Fruit fly (Drosophila melanogaster) whole organism, prepupa: ENCODE measurements around the gene gskt.

Source experiments
- Blimp-1 ChIP-seq: fragments of 200-800 bp; sonication (Bioruptor generic); optimal IDR thresholded peaks from 3 replicates; lab custom pipeline; 2017; ENCODE audit warnings: missing biosample characterization, missing genetic modification characterization, mild to moderate bottlenecking, moderate library complexity, missing genetic modification reagents
- CG10631 ChIP-seq: fragments of 200-800 bp; sonication (Bioruptor generic); optimal IDR thresholded peaks from 2 replicates; lab custom pipeline; 2016; ENCODE audit warnings: missing biosample characterization, missing genetic modification characterization
- CG11294 ChIP-seq: fragments of 200-800 bp; sonication (Bioruptor generic); IDR thresholded peaks from 2 replicates; pipeline ENCODE4 v1.3.6; 2022; ENCODE audit warnings: missing biosample characterization, missing genetic modification characterization
- CG11762 ChIP-seq: fragments of 200-800 bp; sonication (Bioruptor generic); optimal IDR thresholded peaks from 3 replicates; lab custom pipeline; 2016; ENCODE audit warnings: missing biosample characterization, missing genetic modification characterization; ENCODE audit not compliant: insufficient read depth
- CG11902 ChIP-seq: fragments of 200-800 bp; sonication (Bioruptor generic); optimal IDR thresholded peaks from 3 replicates; lab custom pipeline; 2016; ENCODE audit warnings: missing biosample characterization, missing genetic modification characterization
- CG3919 ChIP-seq: fragments of 200-800 bp; sonication (Bioruptor generic); optimal IDR thresholded peaks from 3 replicates; lab custom pipeline; 2016; ENCODE audit warnings: missing biosample characterization, missing genetic modification characterization
- CG6163 ChIP-seq: fragments of 200-800 bp; sonication (Bioruptor generic); IDR thresholded peaks from 3 replicates; pipeline ENCODE4 v1.3.6; 2022; ENCODE audit warnings: missing biosample characterization, missing genetic modification characterization
- CG6792 ChIP-seq: fragments of 200-800 bp; sonication (Bioruptor generic); optimal IDR thresholded peaks from 3 replicates; lab custom pipeline; 2016; ENCODE audit warnings: missing biosample characterization, missing genetic modification characterization
- CG6808 ChIP-seq: fragments of 200-800 bp; sonication (Bioruptor generic); optimal IDR thresholded peaks from 3 replicates; lab custom pipeline; 2017; ENCODE audit warnings: missing biosample characterization, missing genetic modification characterization, mild to moderate bottlenecking, moderate library complexity, missing genetic modification reagents
- CG6854 ChIP-seq: fragments of 200-800 bp; sonication (Bioruptor generic); optimal IDR thresholded peaks from 2 replicates; lab custom pipeline; 2017; ENCODE audit warnings: missing biosample characterization, mild to moderate bottlenecking, missing genetic modification characterization
- CG7368 ChIP-seq: fragments of 200-800 bp; sonication (Bioruptor generic); optimal IDR thresholded peaks from 3 replicates; lab custom pipeline; 2016; ENCODE audit warnings: missing biosample characterization, missing genetic modification characterization
- CG8632 ChIP-seq: fragments of 200-800 bp; sonication (Bioruptor generic); optimal IDR thresholded peaks from 3 replicates; lab custom pipeline; 2016; ENCODE audit warnings: missing biosample characterization, missing genetic modification characterization
- CG9139 ChIP-seq: fragments of 200-800 bp; sonication (Bioruptor generic); optimal IDR thresholded peaks from 3 replicates; lab custom pipeline; 2017; ENCODE audit warnings: missing biosample characterization, mild to moderate bottlenecking, missing genetic modification characterization
- Eip75B ChIP-seq: fragments of 200-800 bp; sonication (Bioruptor generic); optimal IDR thresholded peaks from 3 replicates; lab custom pipeline; 2016; ENCODE audit warnings: missing biosample characterization, missing genetic modification characterization
- Ets21C ChIP-seq: fragments of 200-800 bp; sonication (Bioruptor generic); optimal IDR thresholded peaks from 3 replicates; lab custom pipeline; 2016; ENCODE audit warnings: missing biosample characterization, missing genetic modification characterization
- Hr39 ChIP-seq: fragments of 200-800 bp; sonication (Bioruptor generic); optimal IDR thresholded peaks from 2 replicates; lab custom pipeline; 2016; ENCODE audit warnings: missing biosample characterization, missing genetic modification characterization
- Hr4 ChIP-seq: fragments of 200-800 bp; sonication (Bioruptor generic); optimal IDR thresholded peaks from 3 replicates; lab custom pipeline; 2016; ENCODE audit warnings: missing biosample characterization, missing genetic modification characterization
- Lpt ChIP-seq: fragments of 200-800 bp; sonication (Bioruptor generic); optimal IDR thresholded peaks from 3 replicates; lab custom pipeline; 2016; ENCODE audit warnings: missing biosample characterization, missing genetic modification characterization
- OdsH ChIP-seq: fragments of 200-800 bp; sonication (Bioruptor generic); optimal IDR thresholded peaks from 3 replicates; lab custom pipeline; 2016; ENCODE audit warnings: missing biosample characterization, missing genetic modification characterization
- Sox14 ChIP-seq: fragments of 200-800 bp; sonication (Bioruptor generic); optimal IDR thresholded peaks from 3 replicates; lab custom pipeline; 2016; ENCODE audit warnings: missing biosample characterization, missing genetic modification characterization
- achi ChIP-seq: fragments of 200-800 bp; sonication (Bioruptor generic); optimal IDR thresholded peaks from 3 replicates; lab custom pipeline; 2016; ENCODE audit warnings: missing biosample characterization, missing genetic modification characterization
- cyc ChIP-seq: fragments of 200-800 bp; sonication (Bioruptor generic); optimal IDR thresholded peaks from 3 replicates; lab custom pipeline; 2016; ENCODE audit warnings: missing biosample characterization, missing genetic modification characterization
- dac ChIP-seq: fragments of 200-800 bp; sonication (Bioruptor generic); optimal IDR thresholded peaks from 2 replicates; lab custom pipeline; 2017; ENCODE audit warnings: missing biosample characterization, mild to moderate bottlenecking, missing genetic modification characterization
- dsx ChIP-seq: fragments of 200-800 bp; optimal IDR thresholded peaks from 3 replicates; lab custom pipeline; 2019; ENCODE audit warnings: missing biosample characterization, mild to moderate bottlenecking, missing genetic modification characterization, moderate library complexity; ENCODE audit not compliant: poor library complexity, severe bottlenecking
- eg ChIP-seq: fragments of 200-800 bp; sonication (Bioruptor generic); IDR thresholded peaks from 3 replicates; pipeline ENCODE4 v1.3.6; 2022; ENCODE audit warnings: missing biosample characterization, missing genetic modification characterization
- esn ChIP-seq: fragments of 200-800 bp; sonication (Bioruptor generic); optimal IDR thresholded peaks from 2 replicates; lab custom pipeline; 2016; ENCODE audit warnings: missing biosample characterization, mild to moderate bottlenecking, missing genetic modification characterization, moderate library complexity
- fkh ChIP-seq: fragments of 200-800 bp; sonication (Bioruptor generic); optimal IDR thresholded peaks from 3 replicates; lab custom pipeline; 2017; ENCODE audit warnings: missing biosample characterization, mild to moderate bottlenecking, missing genetic modification characterization, moderate library complexity
- lz ChIP-seq: fragments of 200-800 bp; sonication (Bioruptor generic); optimal IDR thresholded peaks from 3 replicates; lab custom pipeline; 2016; ENCODE audit warnings: missing biosample characterization, missing genetic modification characterization
- net ChIP-seq: fragments of 200-800 bp; sonication (Bioruptor generic); optimal IDR thresholded peaks from 3 replicates; lab custom pipeline; 2016; ENCODE audit warnings: missing biosample characterization, missing genetic modification characterization
- svp ChIP-seq: fragments of 200-800 bp; sonication (Bioruptor generic); peaks from one replicate; lab custom pipeline; 2016; ENCODE audit warnings: missing biosample characterization, missing genetic modification characterization

Gene gskt

DNA sequence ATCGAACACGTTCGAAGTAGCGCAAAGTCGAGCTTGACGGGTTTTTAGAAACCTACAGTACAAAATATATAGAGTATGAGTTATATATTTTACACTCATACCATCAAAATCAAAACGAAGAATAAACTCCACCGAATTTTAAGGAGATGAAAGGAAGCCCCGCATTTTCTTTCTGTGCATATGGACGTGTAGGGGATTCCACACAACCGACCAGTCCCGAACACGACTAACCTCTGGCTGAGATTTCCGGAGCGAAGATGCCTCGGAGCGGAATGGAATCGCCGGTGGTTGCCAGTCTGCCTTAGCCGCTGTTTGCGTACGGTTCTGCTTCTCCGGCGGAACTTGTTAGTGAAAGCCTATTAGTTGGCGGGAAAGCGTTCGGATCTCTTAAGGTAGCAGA is 11.9 kb downstream of the gskt start (continued):
- peak; percentile 98 for TF ChIP-seq CG3919 (GFP tag; lab: Kevin White, UChicago)
- TF ChIP-seq Eip75B (GFP tag; lab: Kevin White, UChicago), result peak; percentile 99
- peak; percentile 98 for TF ChIP-seq CG11294 (GFP tag; lab: Robert Waterston, UW)
- TF ChIP-seq CG7368 (GFP tag; lab: Kevin White, UChicago), result peak; percentile 96
- peak; percentile 66 for TF ChIP-seq CG9139 (GFP tag; lab: Kevin White, UChicago)
- peak; percentile 99 for TF ChIP-seq eg
- peak; percentile 98 for TF ChIP-seq Hr4 (GFP tag; lab: Kevin White, UChicago)
- peak; percentile 93 for TF ChIP-seq Blimp-1 (GFP tag; lab: Kevin White, UChicago)
- peak; percentile 100 for TF ChIP-seq svp (GFP tag; lab: Kevin White, UChicago)
- peak; percentile 99 for TF ChIP-seq CG10631 (GFP tag; lab: Kevin White, UChicago)
- peak; percentile 98 for TF ChIP-seq achi (GFP tag; lab: Kevin White, UChicago)
- TF ChIP-seq CG6808, result peak; percentile 83
- peak; percentile 98 for TF ChIP-seq OdsH (GFP tag; lab: Kevin White, UChicago)
- peak; percentile 98 for TF ChIP-seq CG6854 (GFP tag; lab: Kevin White, UChicago)
- peak; percentile 86 for TF ChIP-seq dsx (GFP tag; lab: Kevin White, UChicago)
- peak; percentile 98 for TF ChIP-seq net (GFP tag; lab: Kevin White, UChicago)
- peak; percentile 100 for TF ChIP-seq lz (GFP tag; lab: Kevin White, UChicago)
- peak; percentile 100 for TF ChIP-seq esn (GFP tag; lab: Kevin White, UChicago)
- TF ChIP-seq Ets21C (GFP tag; lab: Kevin White, UChicago), result peak; percentile 99
- TF ChIP-seq Sox14 (GFP tag; lab: Kevin White, UChicago), result peak; percentile 99
- peak; percentile 99 for TF ChIP-seq Hr39
- TF ChIP-seq Lpt (GFP tag; lab: Kevin White, UChicago), result peak; percentile 96
- TF ChIP-seq CG8632 (GFP tag; lab: Kevin White, UChicago), result peak; percentile 97
- peak; percentile 66 for TF ChIP-seq fkh (GFP tag; lab: Kevin White, UChicago)

DNA sequence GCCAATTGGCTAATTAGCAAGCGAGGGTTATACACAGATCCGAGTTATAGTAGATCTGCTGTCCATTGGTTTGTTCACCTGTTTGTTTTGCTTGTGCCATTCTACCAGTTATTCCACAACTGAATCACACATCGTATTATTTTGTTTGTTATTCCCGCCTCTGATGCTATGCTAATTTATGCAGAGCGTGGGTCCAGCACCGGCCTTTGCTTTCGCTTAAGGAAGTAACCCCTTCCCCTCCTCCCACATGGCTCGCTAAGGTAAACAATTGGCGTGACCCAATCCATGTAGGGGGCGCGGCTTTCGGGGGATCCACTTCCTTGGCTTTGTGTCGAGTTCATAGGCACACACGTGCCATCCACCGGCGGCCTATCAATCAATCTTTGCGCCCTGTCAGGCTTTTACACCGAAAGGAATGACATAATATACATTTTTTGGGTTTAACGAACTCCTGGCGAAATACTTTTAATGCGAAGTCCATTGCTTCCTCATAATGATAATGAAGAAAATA is 13.6 kb downstream of the gskt start:
- peak; percentile 90 for TF ChIP-seq svp (GFP tag; lab: Kevin White, UChicago)
- TF ChIP-seq CG11762 (GFP tag; lab: Kevin White, UChicago), result no peak

DNA sequence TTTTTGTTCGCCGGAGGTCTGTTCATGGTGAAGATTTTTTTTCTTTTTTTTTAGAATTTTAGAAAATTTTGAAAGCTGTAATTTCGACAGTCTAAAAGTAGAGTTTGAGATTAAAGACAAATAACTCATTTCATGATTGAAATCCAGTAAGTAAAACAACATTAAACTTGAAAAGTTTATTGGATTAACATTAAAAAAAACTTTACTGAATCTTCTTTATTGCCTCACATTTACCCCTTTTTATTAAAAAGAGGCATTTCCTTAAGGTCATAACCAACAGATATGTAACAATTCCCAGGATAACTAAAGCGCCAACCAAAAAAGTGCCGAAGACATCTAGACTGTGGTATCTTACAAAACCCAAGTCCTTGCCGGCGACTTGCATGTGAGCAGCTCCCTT is 21.2 kb downstream of the gskt start, which contains the start of gene CG31204:
Gene CG31204 (minus strand): TSS at position 101 of the 400 bp plus-strand sequence.
- TF ChIP-seq dac (GFP tag; lab: Kevin White, UChicago), result no peak

DNA sequence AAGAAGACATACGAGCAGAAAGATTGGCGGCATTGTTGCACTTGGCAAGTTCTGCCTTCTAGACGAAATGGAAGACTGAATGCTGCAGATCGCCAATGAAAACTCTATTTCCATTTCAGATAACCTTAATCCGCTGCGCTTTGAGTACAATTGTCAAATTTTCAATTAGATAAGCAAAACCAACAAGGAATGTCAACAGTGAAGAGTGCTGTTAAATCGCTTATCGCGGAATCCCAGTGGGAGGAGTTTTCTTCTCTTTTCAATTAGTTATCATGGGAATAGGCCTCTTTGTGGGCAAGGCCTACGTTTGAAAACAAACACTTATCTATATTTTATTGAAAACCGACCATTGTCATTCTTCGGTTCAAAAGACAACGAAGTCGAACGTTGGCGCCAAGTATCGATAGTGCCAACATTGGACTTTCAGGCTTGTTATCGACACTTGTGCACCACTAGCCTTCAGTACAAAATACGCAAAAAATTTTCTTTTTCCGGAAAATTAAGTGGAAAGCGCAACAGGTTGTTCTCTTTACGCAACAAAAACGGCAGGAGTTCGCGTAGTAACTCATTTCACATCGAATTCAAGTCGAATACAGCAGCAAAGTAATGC is 23.1 kb downstream of the gskt start, which contains the start of the genes Ugt35D1 and Gcn2:
Gene Ugt35D1 (minus strand): TSS at position 83 of the 610 bp plus-strand sequence.
Gene Gcn2 (plus strand): TSS at position 439 of the 610 bp plus-strand sequence.
- TF ChIP-seq Lpt (GFP tag; lab: Kevin White, UChicago) (no peak), CG9139 (GFP tag; lab: Kevin White, UChicago) (no peak), cyc (no peak), CG6163 (GFP tag; lab: Robert Waterston, UW) (no peak), dsx (GFP tag; lab: Kevin White, UChicago) (no peak), net (GFP tag; lab: Kevin White, UChicago) (no peak), dac (GFP tag; lab: Kevin White, UChicago) (no peak), CG11902 (GFP tag; lab: Kevin White, UChicago) (no peak), Hr39 (no peak), CG6792 (GFP tag; lab: Kevin White, UChicago) (no peak), Eip75B (GFP tag; lab: Kevin White, UChicago) (no peak), lz (GFP tag; lab: Kevin White, UChicago) (no peak)
